Worm (Caenorhabditis elegans) whole organism, L4/young adult: Measurements from ENCODE around the gene rpoa-1.

Experiments
- dao-5 ChIP-seq: sonication (generic microtip); optimal IDR thresholded peaks from 2 replicates; lab custom pipeline; 2016; ENCODE audit warnings: missing genotype, missing genetic modification characterization, moderate library complexity, missing compliant biosample characterization
- him-1 ChIP-seq: sonication (generic microtip); optimal IDR thresholded peaks from 2 replicates; lab custom pipeline; 2016; ENCODE audit warnings: missing genotype, missing genetic modification reagents, missing genetic modification characterization, missing compliant biosample characterization

DNA sequence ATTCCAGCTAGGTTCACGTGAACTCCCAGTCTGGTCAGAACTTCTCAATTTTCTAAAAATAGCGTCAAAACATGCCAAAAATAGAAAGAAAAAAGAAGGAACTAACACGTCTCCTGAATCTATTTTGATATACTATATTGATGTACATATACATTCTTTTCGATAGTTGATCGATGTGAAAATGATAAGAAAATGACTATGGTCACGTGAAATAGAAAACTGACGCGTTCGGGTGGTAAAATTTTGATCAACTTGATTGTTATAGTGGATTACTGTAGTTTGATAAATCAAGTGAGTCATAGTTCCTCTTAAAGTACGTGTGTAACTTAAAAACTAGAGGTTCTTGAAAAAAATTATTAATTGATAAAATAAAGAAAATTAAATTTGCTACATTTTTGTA, 30.2 kb downstream of the rpoa-1 start:
- no peak for TF ChIP-seq him-1 (tag; lab: Kevin White, UChicago)
- TF ChIP-seq dao-5 (tag; lab: Kevin White, UChicago): no peak
